Fruit fly (Drosophila melanogaster): ENCODE measurements around the gene eIF4EHP.

eIF4EHP gene

DNA sequence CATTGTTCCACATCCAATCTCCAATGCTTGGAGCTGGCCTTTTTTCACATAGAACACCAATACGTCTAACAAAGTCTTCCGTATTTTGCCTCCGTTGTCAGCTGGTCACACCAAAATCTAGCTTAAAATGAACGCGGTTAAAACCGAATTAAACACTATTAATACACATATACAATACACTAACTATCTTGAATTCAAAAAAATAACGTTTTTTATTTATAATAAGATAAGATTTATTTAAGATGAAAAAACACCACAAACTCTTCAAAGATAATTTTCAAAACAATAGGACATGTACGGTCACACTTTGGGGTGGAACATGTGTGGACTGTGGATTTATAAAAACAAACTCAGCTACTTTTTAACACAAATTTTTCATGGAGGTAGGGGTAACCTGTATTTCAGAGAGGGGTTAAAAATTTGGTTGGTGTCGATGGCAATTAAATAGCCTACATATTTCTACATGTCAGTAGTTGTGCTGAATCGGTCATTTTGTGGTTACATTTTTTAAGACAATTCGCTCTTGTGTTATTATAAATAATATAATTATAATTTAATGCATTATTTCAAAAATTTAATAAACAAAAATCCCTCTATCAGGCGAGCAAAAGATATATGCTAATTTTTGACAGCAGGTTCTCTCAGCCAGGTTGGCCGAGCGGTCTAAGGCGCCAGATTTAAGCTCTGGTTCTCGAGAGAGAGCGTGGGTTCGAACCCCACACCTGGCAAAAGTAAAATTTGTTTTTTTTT is 3.7 kb upstream of the eIF4EHP start, which contains the start of gene CG13605 (continued):
- TF ChIP-seq gro (GFP tag; optimal IDR thresholded peaks at IDR 0.05): peak; percentile 63
- TF ChIP-seq psq (GFP tag; optimal IDR thresholded peaks at IDR 0.05): peak; percentile 23
- no peak for TF ChIP-seq otp (GFP tag; IDR thresholded peaks at IDR 0.05)
- TF ChIP-seq CG3163 (GFP tag; optimal IDR thresholded peaks at IDR 0.05): peak; percentile 37
- TF ChIP-seq Fer3 (tag; optimal IDR thresholded peaks at IDR 0.05): peak; percentile 79
- no peak for TF ChIP-seq CG32767 (GFP tag; IDR thresholded peaks at IDR 0.05)
- no peak for TF ChIP-seq CG15479 (GFP tag; optimal IDR thresholded peaks at IDR 0.05)
- TF ChIP-seq CG31365 (tag; optimal IDR thresholded peaks at IDR 0.05): no peak
- TF ChIP-seq CG18262 (tag; optimal IDR thresholded peaks at IDR 0.05): peak; percentile 75
- peak; percentile 44; the same call in 1 of the 3 replicates for TF ChIP-seq C15 (GFP tag; IDR thresholded peaks at IDR 0.05)
- TF ChIP-seq sqz (GFP tag; optimal IDR thresholded peaks at IDR 0.05): peak; percentile 38
- no peak for TF ChIP-seq CG7963 (GFP tag; IDR thresholded peaks at IDR 0.05; ENCODE audit: partially characterized antibody)
- TF ChIP-seq NFAT (GFP tag; IDR thresholded peaks at IDR 0.05): peak; percentile 89
- TF ChIP-seq en (GFP tag; optimal IDR thresholded peaks at IDR 0.05): no peak
- peak; percentile 63 for TF ChIP-seq trh (GFP tag; optimal IDR thresholded peaks at IDR 0.05)
- no peak for TF ChIP-seq dimm (GFP tag; IDR thresholded peaks at IDR 0.05)
- peak; percentile 82 for TF ChIP-seq CG6854 (GFP tag; optimal IDR thresholded peaks at IDR 0.05)
- TF ChIP-seq CG5180 (GFP tag; optimal IDR thresholded peaks at IDR 0.05): peak; percentile 31
- TF ChIP-seq dpn (GFP tag; optimal IDR thresholded peaks at IDR 0.05): peak; percentile 65 to 83
- TF ChIP-seq nerfin-2 (GFP tag; IDR thresholded peaks at IDR 0.05; ENCODE audit: partially characterized antibody): no peak
- peak; percentile 57 for TF ChIP-seq CG6689 (GFP tag; IDR thresholded peaks at IDR 0.05)
- peak; percentile 51; the same call in 3 of the 4 replicates for TF ChIP-seq Dll (GFP tag; IDR thresholded peaks at IDR 0.05; ENCODE audit: partially characterized antibody)
- TF ChIP-seq gcm2 (GFP tag; optimal IDR thresholded peaks at IDR 0.05): peak; percentile 4
- TF ChIP-seq CG12942 (GFP tag; optimal IDR thresholded peaks at IDR 0.05): peak; percentile 62
- TF ChIP-seq lola (GFP tag; optimal IDR thresholded peaks at IDR 0.05): peak in 1 of 3 experiments; percentile 43
- TF ChIP-seq aop (GFP tag; IDR thresholded peaks at IDR 0.05): peak; percentile 43; the same call in 1 of the 2 replicates
- TF ChIP-seq CG31441 (GFP tag; IDR thresholded peaks at IDR 0.05): peak; percentile 85
- TF ChIP-seq CG12104 (GFP tag; optimal IDR thresholded peaks at IDR 0.05): peak; percentile 40
- peak; percentile 84 for TF ChIP-seq gcm (GFP tag; optimal IDR thresholded peaks at IDR 0.05)
- peak; percentile 41 for TF ChIP-seq CG32772 (GFP tag; IDR thresholded peaks at IDR 0.05)
- peak; percentile 54 for TF ChIP-seq her (GFP tag; optimal IDR thresholded peaks at IDR 0.05)
- TF ChIP-seq CG10209 (GFP tag; optimal IDR thresholded peaks at IDR 0.05): peak; percentile 80
- TF ChIP-seq Oaz (GFP tag; IDR thresholded peaks at IDR 0.05): no peak
- TF ChIP-seq lab (GFP tag; optimal IDR thresholded peaks at IDR 0.05): peak; percentile 92
- TF ChIP-seq CG4820 (GFP tag; optimal IDR thresholded peaks at IDR 0.05): peak; percentile 52
- peak; percentile 84 for TF ChIP-seq CG3281 (GFP tag; optimal IDR thresholded peaks at IDR 0.05)
- peak; percentile 72 for TF ChIP-seq odd (GFP tag; optimal IDR thresholded peaks at IDR 0.05)
- peak; percentile 59 for TF ChIP-seq CG6683 (GFP tag; optimal IDR thresholded peaks at IDR 0.05)
- peak; percentile 54 for TF ChIP-seq CG2116 (GFP tag; optimal IDR thresholded peaks at IDR 0.05)
- TF ChIP-seq Sry-δ (GFP tag; optimal IDR thresholded peaks at IDR 0.05): peak; percentile 11
- no peak; the same call in 1 of the 2 replicates for TF ChIP-seq CG11696 (GFP tag; IDR thresholded peaks at IDR 0.05)
- no peak for TF ChIP-seq dan (GFP tag; IDR thresholded peaks at IDR 0.05)
- TF ChIP-seq CG15269 (tag; optimal IDR thresholded peaks at IDR 0.05): peak; percentile 87
- no peak for TF ChIP-seq D (optimal IDR thresholded peaks at IDR 0.05)
- peak; percentile 46 for TF ChIP-seq D (GFP tag; optimal IDR thresholded peaks at IDR 0.05)
- peak; percentile 76 for TF ChIP-seq YL-1 (GFP tag; optimal IDR thresholded peaks at IDR 0.05)
- TF ChIP-seq croc (GFP tag; conservative IDR thresholded peaks at IDR 0.05): no peak
- TF ChIP-seq Bgb (GFP tag; IDR thresholded peaks at IDR 0.05; ENCODE audit: partially characterized antibody): peak; percentile 52
- TF ChIP-seq sr (GFP tag; IDR thresholded peaks at IDR 0.05): no peak
